Fruit fly (Drosophila melanogaster) whole organism, embryonic: ENCODE data around the gene Psf2.

Source experiments
- Antp ChIP-seq: fragments of 200-800 bp; sonication (Bioruptor generic); optimal IDR thresholded peaks from 3 replicates; lab custom pipeline; 2016; ENCODE audit warnings: missing biosample characterization, missing genetic modification characterization
- Blimp-1 ChIP-seq: fragments of 200-800 bp; sonication (Bioruptor generic); optimal IDR thresholded peaks from 3 replicates; lab custom pipeline; 2018; ENCODE audit warnings: missing biosample characterization, missing genetic modification characterization, mild to moderate bottlenecking, moderate library complexity, missing genetic modification reagents
- CG10462 ChIP-seq: fragments of 200-800 bp; sonication (Bioruptor generic); optimal IDR thresholded peaks from 2 replicates; lab custom pipeline; 2016; ENCODE audit warnings: missing biosample characterization, missing genetic modification characterization
- CG10959 ChIP-seq: fragments of 200-800 bp; sonication (Bioruptor generic); IDR thresholded peaks from 2 replicates; pipeline ENCODE4 v1.3.6; 2022; ENCODE audit warnings: missing biosample characterization, missing genetic modification characterization
- CG11456 ChIP-seq: fragments of 200-800 bp; sonication (Bioruptor generic); IDR thresholded peaks from 3 replicates; pipeline ENCODE4 v1.3.6; 2022; ENCODE audit warnings: missing biosample characterization, missing genetic modification characterization
- CG11723 ChIP-seq: fragments of 200-800 bp; sonication (Bioruptor generic); optimal IDR thresholded peaks from 2 replicates; lab custom pipeline; 2017; ENCODE audit warnings: missing biosample characterization, mild to moderate bottlenecking, missing genetic modification characterization
- CG12219 ChIP-seq: fragments of 200-800 bp; sonication (Bioruptor generic); optimal IDR thresholded peaks from 3 replicates; lab custom pipeline; 2018; ENCODE audit warnings: missing biosample characterization, mild to moderate bottlenecking, missing genetic modification characterization
- CG12236 ChIP-seq: fragments of 200-800 bp; sonication (Bioruptor generic); optimal IDR thresholded peaks from 2 replicates; lab custom pipeline; 2016; ENCODE audit warnings: missing biosample characterization, missing genetic modification characterization
- CG12659 ChIP-seq: fragments of 200-800 bp; sonication (Bioruptor generic); optimal IDR thresholded peaks from 3 replicates; lab custom pipeline; 2017; ENCODE audit warnings: mild to moderate bottlenecking, missing biosample characterization, missing genetic modification reagents, missing genetic modification characterization
- CG12769 ChIP-seq: fragments of 200-800 bp; sonication (Bioruptor generic); optimal IDR thresholded peaks from 2 replicates; lab custom pipeline; 2019; ENCODE audit warnings: missing biosample characterization, mild to moderate bottlenecking, missing genetic modification characterization, moderate library complexity
- CG17385 ChIP-seq: fragments of 200-800 bp; sonication (Bioruptor generic); optimal IDR thresholded peaks from 3 replicates; lab custom pipeline; 2018; ENCODE audit warnings: missing biosample characterization, mild to moderate bottlenecking, missing genetic modification characterization
- CG18619 ChIP-seq: fragments of 200-800 bp; sonication (Bioruptor generic); optimal IDR thresholded peaks from 3 replicates; lab custom pipeline; 2017; ENCODE audit warnings: missing biosample characterization, mild to moderate bottlenecking, missing genetic modification characterization
- CG30403 ChIP-seq: fragments of 200-800 bp; sonication (Bioruptor generic); optimal IDR thresholded peaks from 3 replicates; lab custom pipeline; 2016; ENCODE audit warnings: missing biosample characterization, missing genetic modification characterization
- CG31224 ChIP-seq: fragments of 200-800 bp; sonication (Bioruptor generic); IDR thresholded peaks from 2 replicates; pipeline ENCODE4 v1.3.6; 2022; ENCODE audit warnings: missing biosample characterization, missing genetic modification characterization
- CG3407 ChIP-seq: fragments of 200-800 bp; sonication (Bioruptor generic); optimal IDR thresholded peaks from 2 replicates; lab custom pipeline; 2018; ENCODE audit warnings: missing biosample characterization, mild to moderate bottlenecking, missing genetic modification characterization
- CG6175 ChIP-seq: fragments of 200-800 bp; sonication (Bioruptor generic); IDR thresholded peaks from 3 replicates; pipeline ENCODE4 v1.3.6; 2022; ENCODE audit warnings: missing biosample characterization, missing genetic modification characterization
- CG6689 ChIP-seq: fragments of 200-800 bp; sonication (Bioruptor generic); IDR thresholded peaks from 2 replicates; pipeline ENCODE4 v1.3.6; 2022; ENCODE audit warnings: missing biosample characterization, missing genetic modification characterization
- CG7271 ChIP-seq: fragments of 200-800 bp; sonication (Bioruptor generic); optimal IDR thresholded peaks from 2 replicates; lab custom pipeline; 2018; ENCODE audit warnings: missing biosample characterization, mild to moderate bottlenecking, missing genetic modification characterization, moderate library complexity
- CG7987 ChIP-seq: fragments of 200-800 bp; sonication (Bioruptor generic); optimal IDR thresholded peaks from 2 replicates; lab custom pipeline; 2018; ENCODE audit warnings: missing biosample characterization, mild to moderate bottlenecking, missing genetic modification characterization, moderate library complexity
- CoRest ChIP-seq: fragments of 200-800 bp; sonication (Bioruptor generic); optimal IDR thresholded peaks from 3 replicates; lab custom pipeline; 2018; ENCODE audit warnings: missing biosample characterization, mild to moderate bottlenecking, missing genetic modification characterization, moderate library complexity
- Ets65A ChIP-seq: fragments of 200-800 bp; sonication (Bioruptor generic); peaks from one replicate; lab custom pipeline; 2016; ENCODE audit warnings: missing biosample characterization, missing genetic modification characterization
- Hr3 ChIP-seq: fragments of 200-800 bp; sonication (Bioruptor generic); optimal IDR thresholded peaks from 3 replicates; lab custom pipeline; 2016; ENCODE audit warnings: missing biosample characterization, missing genetic modification characterization
- Hr51 ChIP-seq, 2 experiments: fragments of 200-800 bp; sonication (Bioruptor generic); optimal IDR thresholded peaks; 2 replicates in 1 of 2; 3 replicates in 1 of 2; lab custom pipeline; 2016 to 2018; ENCODE audit warnings: missing biosample characterization in 2 of 2, missing genetic modification characterization in 2 of 2, mild to moderate bottlenecking in 1 of 2, moderate library complexity in 1 of 2
- Hsf ChIP-seq: fragments of 200-800 bp; sonication (Bioruptor generic); optimal IDR thresholded peaks from 3 replicates; lab custom pipeline; 2016; ENCODE audit warnings: missing biosample characterization, missing genetic modification characterization
- Max ChIP-seq: fragments of 200-800 bp; sonication (Bioruptor generic); optimal IDR thresholded peaks from 2 replicates; lab custom pipeline; 2016; ENCODE audit warnings: missing biosample characterization, mild to moderate bottlenecking, missing genetic modification characterization
- Mrtf ChIP-seq: fragments of 200-800 bp; sonication (Bioruptor generic); IDR thresholded peaks from 3 replicates; pipeline ENCODE4 v1.3.6; 2022; ENCODE audit warnings: missing biosample characterization, missing genetic modification characterization
- Nf-YC ChIP-seq: fragments of 200-800 bp; optimal IDR thresholded peaks from 3 replicates; lab custom pipeline; 2019; ENCODE audit warnings: missing biosample characterization, mild to moderate bottlenecking, missing genetic modification characterization, moderate library complexity
- NfI ChIP-seq: fragments of 200-800 bp; sonication (Bioruptor generic); optimal IDR thresholded peaks from 3 replicates; lab custom pipeline; 2018; ENCODE audit warnings: missing biosample characterization, mild to moderate bottlenecking, missing genetic modification characterization, moderate library complexity
- Oli ChIP-seq: fragments of 200-800 bp; sonication (Bioruptor generic); optimal IDR thresholded peaks from 2 replicates; lab custom pipeline; 2018; ENCODE audit warnings: missing biosample characterization, mild to moderate bottlenecking, missing genetic modification characterization, moderate library complexity
- Poxn ChIP-seq: fragments of 200-800 bp; sonication (Bioruptor generic); IDR thresholded peaks from 2 replicates; pipeline ENCODE4 v1.3.6; 2022; ENCODE audit warnings: missing biosample characterization, missing genetic modification characterization
- Spps ChIP-seq: fragments of 200-800 bp; sonication (Bioruptor generic); optimal IDR thresholded peaks from 2 replicates; lab custom pipeline; 2018; ENCODE audit warnings: missing biosample characterization, mild to moderate bottlenecking, missing genetic modification characterization
- amos ChIP-seq: fragments of 200-800 bp; sonication (Bioruptor generic); IDR thresholded peaks from 2 replicates; pipeline ENCODE4 v1.3.6; 2022; ENCODE audit warnings: missing biosample characterization, missing genetic modification characterization; ENCODE audit not compliant: partially characterized antibody
- aop ChIP-seq: fragments of 200-800 bp; sonication (Bioruptor generic); IDR thresholded peaks from 2 replicates; pipeline ENCODE4 v1.3.6; 2022; ENCODE audit warnings: missing biosample characterization, missing genetic modification characterization
- az2 ChIP-seq: fragments of 200-800 bp; sonication (Bioruptor generic); optimal IDR thresholded peaks from 3 replicates; lab custom pipeline; 2016; ENCODE audit warnings: missing biosample characterization, missing genetic modification characterization
- bcd ChIP-seq: fragments of 200-800 bp; sonication (Bioruptor generic); optimal IDR thresholded peaks from 2 replicates; lab custom pipeline; 2017; ENCODE audit warnings: missing biosample characterization, mild to moderate bottlenecking, missing genetic modification characterization
- cg ChIP-seq: fragments of 200-800 bp; sonication (Bioruptor generic); optimal IDR thresholded peaks from 3 replicates; lab custom pipeline; 2019; ENCODE audit warnings: missing biosample characterization, mild to moderate bottlenecking, missing genetic modification characterization, moderate library complexity
- da ChIP-seq: fragments of 200-800 bp; sonication (Bioruptor generic); optimal IDR thresholded peaks from 2 replicates; lab custom pipeline; 2016; ENCODE audit warnings: missing biosample characterization, missing genetic modification characterization
- fd64A ChIP-seq: fragments of 200-800 bp; sonication (Bioruptor generic); optimal IDR thresholded peaks from 3 replicates; lab custom pipeline; 2018; ENCODE audit warnings: missing biosample characterization, mild to moderate bottlenecking, missing genetic modification characterization
- fu2 ChIP-seq: fragments of 200-800 bp; sonication (Bioruptor generic); optimal IDR thresholded peaks from 2 replicates; lab custom pipeline; 2016; ENCODE audit warnings: missing biosample characterization, missing genetic modification characterization
- gce ChIP-seq: fragments of 200-800 bp; sonication (Bioruptor generic); IDR thresholded peaks from 3 replicates; pipeline ENCODE4 v1.3.6; 2022; ENCODE audit warnings: missing biosample characterization, missing genetic modification characterization
- kah ChIP-seq: fragments of 200-800 bp; sonication (Bioruptor generic); optimal IDR thresholded peaks from 2 replicates; lab custom pipeline; 2018; ENCODE audit warnings: missing biosample characterization, mild to moderate bottlenecking, missing genetic modification characterization
- klu ChIP-seq: fragments of 200-800 bp; sonication (Bioruptor generic); IDR thresholded peaks from 2 replicates; pipeline ENCODE4 v1.3.6; 2022; ENCODE audit warnings: missing biosample characterization, missing genetic modification characterization
- lbe ChIP-seq: fragments of 200-800 bp; sonication (Bioruptor generic); optimal IDR thresholded peaks from 2 replicates; lab custom pipeline; 2016; ENCODE audit warnings: missing biosample characterization, mild to moderate bottlenecking, missing genetic modification characterization
- p53 ChIP-seq: fragments of 200-800 bp; sonication (Bioruptor generic); optimal IDR thresholded peaks from 2 replicates; lab custom pipeline; 2016; ENCODE audit warnings: missing biosample characterization, missing genetic modification characterization
- pzg ChIP-seq: fragments of 200-800 bp; sonication (Bioruptor generic); optimal IDR thresholded peaks from 3 replicates; lab custom pipeline; 2018; ENCODE audit warnings: missing biosample characterization, mild to moderate bottlenecking, missing genetic modification characterization, moderate library complexity
- run ChIP-seq: fragments of 200-800 bp; sonication (Bioruptor generic); optimal IDR thresholded peaks from 3 replicates; lab custom pipeline; 2018; ENCODE audit warnings: missing biosample characterization, mild to moderate bottlenecking, missing genetic modification characterization
- slbo ChIP-seq: fragments of 200-800 bp; sonication (Bioruptor generic); IDR thresholded peaks from 2 replicates; pipeline ENCODE4 v1.3.6; 2022; ENCODE audit warnings: missing biosample characterization, missing genetic modification characterization
- so ChIP-seq: fragments of 200-800 bp; sonication (Bioruptor generic); IDR thresholded peaks from 3 replicates; pipeline ENCODE4 v1.3.6; 2022; ENCODE audit warnings: missing biosample characterization, missing genetic modification characterization
- sob ChIP-seq: fragments of 200-800 bp; sonication (Bioruptor generic); IDR thresholded peaks from 2 replicates; pipeline ENCODE4 v1.3.6; 2022; ENCODE audit warnings: missing biosample characterization, missing genetic modification characterization
- stwl ChIP-seq: fragments of 200-800 bp; sonication (Bioruptor generic); optimal IDR thresholded peaks from 3 replicates; lab custom pipeline; 2018; ENCODE audit warnings: missing biosample characterization, mild to moderate bottlenecking, missing genetic modification characterization, moderate library complexity

Psf2 gene

DNA sequence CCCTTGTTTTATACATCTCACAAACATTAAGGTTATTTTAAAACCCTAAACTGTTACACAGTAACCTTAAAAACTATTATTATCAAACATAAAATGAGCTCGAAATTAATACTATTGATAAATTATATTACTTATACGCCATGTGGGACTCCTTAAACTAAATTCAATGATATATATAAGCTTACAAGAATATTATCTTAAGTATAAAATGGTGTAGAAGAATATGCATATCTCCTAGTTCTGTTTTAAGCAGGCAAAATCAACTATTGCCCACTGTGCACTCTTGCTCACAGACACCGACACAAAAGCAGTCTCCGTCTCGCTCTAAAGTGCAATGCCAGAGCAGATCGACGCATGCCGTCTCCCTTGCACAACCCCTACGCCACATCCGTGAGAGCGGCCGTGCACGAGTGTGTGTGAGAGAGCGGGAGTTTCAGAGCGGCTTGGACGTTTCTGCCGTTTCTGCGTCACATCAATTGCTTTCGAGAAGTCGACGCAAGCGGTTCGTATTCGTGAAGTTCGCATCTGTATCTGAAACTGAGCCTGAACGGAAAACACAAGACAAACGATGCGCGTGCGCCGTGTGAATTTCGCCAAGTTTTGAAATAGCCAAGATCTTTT, 15.5 kb downstream of the Psf2 start (continued):
- no peak for TF ChIP-seq p53
- peak; percentile 38 for TF ChIP-seq CG12219
- peak; percentile 43 for TF ChIP-seq CG11723 (GFP tag; lab: Kevin White, UChicago)
- peak; percentile 36 for TF ChIP-seq CG12769
- TF ChIP-seq Hr3 (GFP tag; lab: Kevin White, UChicago) = peak; percentile 50
- TF ChIP-seq aop = no peak
- TF ChIP-seq CG10959 = peak; percentile 59; the same call in 1 of the 2 replicates
- TF ChIP-seq CG7271 (tag; lab: Kevin White, UChicago) = peak; percentile 44
- no peak for TF ChIP-seq CG11456 (GFP tag; lab: Robert Waterston, UW)
- peak; percentile 59 for TF ChIP-seq Blimp-1 (GFP tag; lab: Kevin White, UChicago)
- peak; percentile 13 for TF ChIP-seq Max (GFP tag; lab: Kevin White, UChicago)
- no peak for TF ChIP-seq klu
- no peak for TF ChIP-seq pzg (GFP tag; lab: Kevin White, UChicago)
- TF ChIP-seq CG12236 (GFP tag; lab: Kevin White, UChicago) = no peak
- TF ChIP-seq CG17385 (GFP tag; lab: Kevin White, UChicago) = peak; percentile 62
- TF ChIP-seq kah (GFP tag; lab: Kevin White, UChicago) = peak; percentile 16
- TF ChIP-seq so (GFP tag; lab: Robert Waterston, UW) = no peak
- TF ChIP-seq CG3407 = peak; percentile 66
- peak; percentile 51; the same call in 1 of the 3 replicates for TF ChIP-seq CG6175 (GFP tag; lab: Robert Waterston, UW)
- peak; percentile 46 for TF ChIP-seq CG18619 (GFP tag; lab: Kevin White, UChicago)
- peak; percentile 3 for TF ChIP-seq NfI
- TF ChIP-seq cg (GFP tag; lab: Kevin White, UChicago) = peak; percentile 98
- peak; percentile 35 for TF ChIP-seq bcd (GFP tag; lab: Kevin White, UChicago)
- 0 out of 2 replicates have a peak, but pooled peaks have one; percentile 8 for TF ChIP-seq slbo (GFP tag; lab: Robert Waterston, UW)
- peak; percentile 40 for TF ChIP-seq CG12659
- TF ChIP-seq CG10462 (GFP tag; lab: Kevin White, UChicago) = peak; percentile 25
- 0 out of 3 replicates have a peak, but pooled peaks have one; percentile 41 for TF ChIP-seq Mrtf (GFP tag; lab: Robert Waterston, UW)
- peak in 1 of 2 experiments; percentile 74 for TF ChIP-seq Hr51 (GFP tag; optimal IDR thresholded peaks at IDR 0.05; lab: Kevin White, UChicago)
- peak; percentile 74 for TF ChIP-seq Spps (tag; lab: Kevin White, UChicago)
- TF ChIP-seq gce (GFP tag; lab: Robert Waterston, UW) = no peak
- no peak for TF ChIP-seq Antp (GFP tag; lab: Kevin White, UChicago)
- TF ChIP-seq fu2 (GFP tag; lab: Kevin White, UChicago) = no peak
- peak; percentile 81 for TF ChIP-seq Oli (tag; lab: Kevin White, UChicago)
- peak; percentile 84 for TF ChIP-seq Ets65A (GFP tag; lab: Kevin White, UChicago)
- TF ChIP-seq CG7987 (GFP tag; lab: Kevin White, UChicago) = no peak
- peak; percentile 63 for TF ChIP-seq CG30403
- peak; percentile 63 for TF ChIP-seq az2 (GFP tag; lab: Kevin White, UChicago)
- no peak for TF ChIP-seq fd64A (GFP tag; lab: Kevin White, UChicago)
- peak; percentile 47 for TF ChIP-seq run (tag; lab: Kevin White, UChicago)
- no peak for TF ChIP-seq CG31224 (GFP tag; lab: Robert Waterston, UW)
- peak; percentile 81 for TF ChIP-seq CoRest (tag; lab: Kevin White, UChicago)
- TF ChIP-seq Hsf (GFP tag; lab: Kevin White, UChicago) = no peak
- no peak for TF ChIP-seq Poxn (GFP tag; lab: Robert Waterston, UW)
- peak; percentile 15 for TF ChIP-seq stwl (tag; lab: Kevin White, UChicago)
- peak; percentile 34 for TF ChIP-seq amos (GFP tag; lab: Robert Waterston, UW)
- TF ChIP-seq da (GFP tag; lab: Kevin White, UChicago) = peak; percentile 6
- TF ChIP-seq lbe (GFP tag; lab: Kevin White, UChicago) = peak; percentile 5
- TF ChIP-seq sob (GFP tag; lab: Robert Waterston, UW) = no peak
- TF ChIP-seq Nf-YC (tag; lab: Kevin White, UChicago) = peak; percentile 71
- peak; percentile 56 for TF ChIP-seq CG6689
